Fruit fly (Drosophila melanogaster) whole organism, wandering third instar larva: Measurements from ENCODE around the gene U4-U6-60K.
A peak's percentile ranks its signal among the peaks of the same experiment; 100 is the strongest.

Source experiments
- Abd-B ChIP-seq: fragments of >200 bp; optimal IDR thresholded peaks from 2 replicates; lab custom pipeline; 2017; ENCODE audit warnings: missing biosample characterization, missing genetic modification characterization
- brk ChIP-seq: fragments of 200-800 bp; sonication (Bioruptor generic); optimal IDR thresholded peaks from 2 replicates; lab custom pipeline; 2016; ENCODE audit warnings: missing biosample characterization, mild to moderate bottlenecking, missing genetic modification characterization
- ey ChIP-seq: fragments of 200-800 bp; sonication (Bioruptor generic); optimal IDR thresholded peaks from 2 replicates; lab custom pipeline; 2016; ENCODE audit warnings: missing biosample characterization, missing genetic modification characterization
- h ChIP-seq: fragments of 200-800 bp; sonication (Bioruptor generic); optimal IDR thresholded peaks from 3 replicates; lab custom pipeline; 2016; ENCODE audit warnings: missing biosample characterization, mild to moderate bottlenecking, missing genetic modification characterization
- pan ChIP-seq: fragments of >200 bp; optimal IDR thresholded peaks from 2 replicates; lab custom pipeline; 2017
- psq ChIP-seq: fragments of 200-800 bp; sonication (Bioruptor generic); optimal IDR thresholded peaks from 3 replicates; lab custom pipeline; 2017; ENCODE audit warnings: missing biosample characterization, mild to moderate bottlenecking, missing genetic modification characterization, moderate library complexity

- TF ChIP-seq psq (GFP tag; lab: Kevin White, UChicago) (peak; percentile 29), pan (lab: Kevin White, UChicago) (no peak), ey (peak; percentile 4), h (GFP tag; lab: Kevin White, UChicago) (peak; percentile 62), Abd-B (no peak), brk (GFP tag; lab: Kevin White, UChicago) (peak; percentile 72)
Observed at dm6 chr3L:17475979-17476393, 37.7 kb downstream of the U4-U6-60K start, which contains the start of gene CG34250.
